Worm (Caenorhabditis elegans) whole organism, L4 larva: ENCODE results near the gene C02F5.10.

Source experiments
- D1046.2 ChIP-seq: fragments of 200-800 bp; sonication (Bioruptor generic); IDR thresholded peaks from 2 replicates; pipeline ENCODE4 v1.3.6; 2022; ENCODE audit warnings: missing genetic modification characterization, missing compliant biosample characterization
- F37D6.2 ChIP-seq: sonication (generic microtip); optimal IDR thresholded peaks from 2 replicates; lab custom pipeline; 2016; ENCODE audit warnings: mild to moderate bottlenecking, missing genetic modification characterization, missing compliant biosample characterization
- Y75B8A.6 ChIP-seq: fragments of 200-800 bp; sonication (Bioruptor generic); IDR thresholded peaks from 2 replicates; pipeline ENCODE4 v1.3.6; 2022; ENCODE audit warnings: missing genetic modification reagents, missing genetic modification characterization, missing compliant biosample characterization
- ZK337.2 ChIP-seq: fragments of 200-800 bp; sonication (Bioruptor generic); IDR thresholded peaks from 2 replicates; pipeline ENCODE4 v1.3.6; 2022; ENCODE audit warnings: missing genetic modification reagents, missing genetic modification characterization, missing compliant biosample characterization
- aha-1 ChIP-seq: fragments of 150-350 bp; peaks from one replicate; lab custom pipeline; 2014; ENCODE audit warnings: missing biosample characterization, missing genetic modification characterization
- ceh-20 ChIP-seq: fragments of 200-800 bp; sonication (Bioruptor generic); IDR thresholded peaks from 2 replicates; pipeline ENCODE4 v1.3.6; 2022; ENCODE audit warnings: missing genetic modification reagents, missing genetic modification characterization, missing compliant biosample characterization
- cey-2 ChIP-seq: sonication (generic microtip); optimal IDR thresholded peaks from 3 replicates; lab custom pipeline; 2017; ENCODE audit warnings: missing genetic modification characterization, mild to moderate bottlenecking, missing compliant biosample characterization, antibody characterized with exemption, borderline replicate concordance; ENCODE audit not compliant: insufficient read depth
- daf-8 ChIP-seq: fragments of 200-800 bp; sonication (Bioruptor generic); IDR thresholded peaks from 2 replicates; pipeline ENCODE4 v1.3.6; 2022; ENCODE audit warnings: missing genetic modification characterization, missing compliant biosample characterization
- dmd-8 ChIP-seq: fragments of 200-800 bp; sonication (Bioruptor generic); IDR thresholded peaks from 2 replicates; pipeline ENCODE4 v1.3.6; 2022; ENCODE audit warnings: missing genetic modification characterization, missing compliant biosample characterization
- duxl-1 ChIP-seq: sonication (generic microtip); optimal IDR thresholded peaks from 2 replicates; lab custom pipeline; 2016; ENCODE audit warnings: mild to moderate bottlenecking, missing genetic modification characterization, moderate library complexity, missing compliant biosample characterization; ENCODE audit not compliant: poor library complexity
- fkh-10 ChIP-seq: fragments of 150-350 bp; optimal IDR thresholded peaks from 2 replicates; lab custom pipeline; 2014; ENCODE audit warnings: missing biosample characterization, missing genetic modification reagents, missing genetic modification characterization
- hlh-11 ChIP-seq: fragments of 200-800 bp; sonication (Bioruptor generic); optimal IDR thresholded peaks from 2 replicates; lab custom pipeline; 2018; ENCODE audit warnings: mild to moderate bottlenecking, missing genetic modification characterization, missing compliant biosample characterization
- hlh-30 ChIP-seq: sonication (generic microtip); optimal IDR thresholded peaks from 2 replicates; lab custom pipeline; 2017; ENCODE audit warnings: antibody characterized with exemption, mild to moderate bottlenecking, missing genetic modification characterization, missing compliant biosample characterization; ENCODE audit not compliant: insufficient read depth
- hmg-1.1 ChIP-seq: fragments of 200-800 bp; sonication (Bioruptor generic); IDR thresholded peaks from 2 replicates; pipeline ENCODE4 v1.3.6; 2022; ENCODE audit warnings: missing genetic modification reagents, missing genetic modification characterization, missing compliant biosample characterization
- lin-1 ChIP-seq: fragments of 200-800 bp; sonication (Bioruptor generic); IDR thresholded peaks from 2 replicates; pipeline ENCODE4 v1.3.6; 2022; ENCODE audit warnings: missing genetic modification reagents, missing genetic modification characterization, missing compliant biosample characterization
- madf-5 ChIP-seq, 2 experiments: fragments of 200-800 bp; sonication (Bioruptor generic); IDR thresholded peaks; 2 replicates each; pipeline ENCODE4 v1.3.6; 2022; ENCODE audit warnings: missing compliant biosample characterization in 2 of 2, missing genetic modification characterization in 2 of 2
- madf-9 ChIP-seq: fragments of 200-800 bp; sonication (Bioruptor generic); conservative IDR thresholded peaks from 2 replicates; pipeline ENCODE4 v1.3.6; 2022; ENCODE audit warnings: missing genetic modification reagents, missing genetic modification characterization, missing compliant biosample characterization
- mep-1 ChIP-seq: fragments of 150-350 bp; sonication (generic microtip); optimal IDR thresholded peaks from 3 replicates; lab custom pipeline; 2014; ENCODE audit warnings: missing biosample characterization, missing genetic modification characterization
- mes-2 ChIP-seq: sonication (generic microtip); optimal IDR thresholded peaks from 2 replicates; lab custom pipeline; 2016; ENCODE audit warnings: missing genotype, mild to moderate bottlenecking, missing genetic modification characterization, missing compliant biosample characterization; ENCODE audit not compliant: poor library complexity, severe bottlenecking
- nhr-11 ChIP-seq: fragments of 150-350 bp; optimal IDR thresholded peaks from 2 replicates; lab custom pipeline; 2014; ENCODE audit warnings: missing biosample characterization, missing genetic modification characterization
- pqm-1 ChIP-seq: sonication (generic microtip); optimal IDR thresholded peaks from 2 replicates; lab custom pipeline; 2017; ENCODE audit warnings: missing biosample characterization, missing genetic modification characterization
- saeg-2 ChIP-seq: fragments of 200-800 bp; sonication (Bioruptor generic); IDR thresholded peaks from 2 replicates; pipeline ENCODE4 v1.3.6; 2022; ENCODE audit warnings: missing genetic modification reagents, missing genetic modification characterization, missing compliant biosample characterization
- set-16 ChIP-seq: fragments of 200-800 bp; sonication (Bioruptor generic); IDR thresholded peaks from 2 replicates; pipeline ENCODE4 v1.3.6; 2022; ENCODE audit warnings: missing genetic modification reagents, missing genetic modification characterization, missing compliant biosample characterization
- unc-62 ChIP-seq, 3 experiments: fragments of 150-350 bp in 1 of 3; sonication (generic microtip); optimal IDR thresholded peaks in 2 of 3; peaks in 1 of 3; 1 replicate in 1 of 3; 2 replicates in 2 of 3; lab custom pipeline; 2014 to 2017; ENCODE audit warnings: missing biosample characterization in 3 of 3, missing genetic modification characterization in 3 of 3, missing genetic modification reagents in 3 of 3, missing genotype in 1 of 3
- zag-1 ChIP-seq: fragments of 150-350 bp; optimal IDR thresholded peaks from 2 replicates; lab custom pipeline; 2014; ENCODE audit warnings: missing biosample characterization, missing genetic modification characterization
- zfp-3 ChIP-seq: fragments of 200-800 bp; sonication (Bioruptor generic); conservative IDR thresholded peaks from 2 replicates; pipeline ENCODE4 v1.3.6; 2022; ENCODE audit warnings: missing genetic modification reagents, missing genetic modification characterization, missing compliant biosample characterization
- ztf-7 ChIP-seq: fragments of 150-350 bp; optimal IDR thresholded peaks from 2 replicates; lab custom pipeline; 2014; ENCODE audit warnings: missing biosample characterization, missing genetic modification characterization

The C02F5.10 gene

DNA sequence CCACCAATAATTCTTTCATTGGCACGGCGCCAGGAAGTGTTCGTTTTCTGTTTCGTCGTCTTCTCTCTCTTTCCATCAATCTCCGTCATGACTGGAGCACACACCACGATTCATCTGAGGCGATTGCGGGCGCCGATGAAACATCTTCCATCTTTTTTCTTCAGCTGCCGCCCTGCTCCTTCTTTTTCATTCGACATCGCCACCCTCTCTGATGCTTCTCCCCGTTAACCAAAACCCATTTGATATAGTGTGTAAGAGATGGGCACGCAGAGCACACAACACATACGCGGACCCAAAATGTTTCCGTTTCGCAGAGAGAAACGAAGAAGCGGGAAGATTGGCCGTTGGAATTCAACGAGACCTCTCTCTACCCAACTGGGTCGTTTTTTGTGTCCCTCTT, 38.2 kb upstream of the C02F5.10 start:
- TF ChIP-seq lin-1 = no peak
- peak; percentile 37 for TF ChIP-seq mes-2 (tag; lab: Kevin White, UChicago)
- TF ChIP-seq aha-1 (tag; lab: Kevin White, UChicago) = peak; percentile 94
- TF ChIP-seq F37D6.2 (tag; lab: Kevin White, UChicago) = peak; percentile 10
- TF ChIP-seq mep-1 (tag; lab: Kevin White, UChicago) = peak; percentile 9
- TF ChIP-seq unc-62 (GFP tag; optimal IDR thresholded peaks at IDR 0.05 in 1 of 2; lab: Kevin White, UChicago) = peak in 1 of 2 experiments; percentile 86
- TF ChIP-seq unc-62 (tag; optimal IDR thresholded peaks at IDR 0.05; lab: Kevin White, UChicago) = no peak
- TF ChIP-seq hmg-1.1 (GFP tag; lab: Robert Waterston, UW) = peak; percentile 26; the same call in 1 of the 2 replicates
- no peak for TF ChIP-seq madf-5 (GFP tag; IDR thresholded peaks at IDR 0.05; lab: Robert Waterston, UW)
- TF ChIP-seq nhr-11 (tag; lab: Kevin White, UChicago) = peak; percentile 3
- TF ChIP-seq ceh-20 (GFP tag; lab: Robert Waterston, UW) = peak; percentile 55; the same call in 1 of the 2 replicates
- peak; percentile 3 for TF ChIP-seq hlh-30 (tag; lab: Kevin White, UChicago)
- peak; percentile 57 for TF ChIP-seq hlh-11 (tag; lab: Kevin White, UChicago)
- TF ChIP-seq dmd-8 (GFP tag; lab: Robert Waterston, UW) = no peak
- TF ChIP-seq, all 104 proteins: peak for 10

DNA sequence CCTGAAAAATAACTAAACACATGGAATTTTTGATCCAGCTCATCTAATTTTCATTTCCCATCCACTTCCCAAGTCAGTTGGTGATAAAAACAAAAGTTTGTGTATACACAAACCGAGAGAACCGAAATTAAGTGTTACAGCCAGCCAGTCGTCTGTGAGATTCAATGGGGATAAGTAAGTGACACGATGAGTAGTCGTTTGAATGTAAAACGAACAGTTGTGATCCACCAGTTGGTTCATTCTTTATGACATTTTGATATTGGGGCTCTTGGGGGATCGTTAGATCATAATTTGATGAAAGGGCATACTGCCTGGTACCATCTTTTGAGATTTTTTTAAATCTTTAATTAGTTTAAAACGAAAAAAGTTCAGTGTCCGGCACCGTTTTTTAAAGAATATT, 37.5 kb upstream of the C02F5.10 start:
- TF ChIP-seq duxl-1 (tag; lab: Kevin White, UChicago) = no peak
- TF ChIP-seq D1046.2 (GFP tag; lab: Robert Waterston, UW) = no peak
- no peak for TF ChIP-seq madf-5 (GFP tag; IDR thresholded peaks at IDR 0.05; lab: Robert Waterston, UW)
- TF ChIP-seq cey-2 (tag; lab: Kevin White, UChicago) = no peak
- TF ChIP-seq set-16 (GFP tag; lab: Robert Waterston, UW) = no peak

ce11 chrIII:8286003-8286402, 36.7 kb upstream of the C02F5.10 start:
- TF ChIP-seq fkh-10 (GFP tag; lab: Kevin White, UChicago) (peak; percentile 54), ZK337.2 (GFP tag; lab: Robert Waterston, UW) (no peak)

DNA sequence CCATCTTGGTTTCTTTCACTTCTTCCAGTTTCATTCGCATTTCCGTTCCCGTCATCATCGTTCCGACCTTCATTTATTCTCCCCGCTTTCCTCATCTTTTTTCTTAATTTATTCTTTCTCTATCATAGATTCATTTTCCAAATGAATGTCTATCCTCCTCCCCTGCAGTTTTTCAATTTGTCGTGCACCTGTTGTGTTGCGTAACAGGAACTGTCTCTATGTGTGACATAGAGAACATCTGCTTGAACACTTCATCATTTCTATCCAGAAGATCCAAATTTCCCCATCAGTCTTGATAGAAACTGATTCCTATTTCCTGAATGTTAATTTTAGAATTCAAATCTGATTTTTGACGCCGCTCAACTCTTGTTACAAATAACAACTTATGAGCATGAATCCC, 34.2 kb upstream of the C02F5.10 start:
- TF ChIP-seq ztf-7 (no peak), pqm-1 (tag; lab: Kevin White, UChicago) (no peak), fkh-10 (GFP tag; lab: Kevin White, UChicago) (no peak), zfp-3 (GFP tag; lab: Robert Waterston, UW) (no peak), daf-8 (GFP tag; lab: Robert Waterston, UW) (no peak)
- TF ChIP-seq, all 104 proteins: peak for 0

DNA sequence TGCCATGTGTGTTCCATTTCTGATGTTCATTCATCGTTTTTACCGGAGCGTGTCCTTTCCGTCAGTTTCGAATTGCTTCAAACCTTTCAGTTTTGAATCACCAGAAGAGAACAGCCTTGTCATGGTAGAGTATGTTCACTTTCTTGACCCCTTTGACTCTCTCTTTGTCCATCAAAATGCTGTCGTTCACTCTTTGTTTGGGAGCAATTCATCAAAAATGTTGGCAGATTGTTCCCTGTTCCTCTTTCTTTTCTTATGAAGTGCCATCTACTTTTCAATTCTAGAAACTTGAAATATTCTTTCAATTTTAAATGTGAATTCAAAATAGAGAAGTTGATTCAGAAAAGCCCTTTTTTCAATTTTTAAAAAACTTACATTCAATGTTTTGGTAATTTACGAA, 32.0 kb upstream of the C02F5.10 start:
- TF ChIP-seq unc-62 (GFP tag; optimal IDR thresholded peaks at IDR 0.05 in 1 of 2; lab: Kevin White, UChicago) (peak in 1 of 2 experiments; percentile 92), unc-62 (tag; optimal IDR thresholded peaks at IDR 0.05; lab: Kevin White, UChicago) (no peak), ztf-7 (no peak)

- TF ChIP-seq unc-62 (GFP tag; optimal IDR thresholded peaks at IDR 0.05 in 1 of 2; lab: Kevin White, UChicago) (peak in 1 of 2 experiments; percentile 94), unc-62 (tag; optimal IDR thresholded peaks at IDR 0.05; lab: Kevin White, UChicago) (no peak), aha-1 (tag; lab: Kevin White, UChicago) (peak; percentile 99), Y75B8A.6 (GFP tag; lab: Robert Waterston, UW) (no peak)
These were observed 31.1 kb upstream of the C02F5.10 start for ce11 chrIII:8280352-8280751.

DNA sequence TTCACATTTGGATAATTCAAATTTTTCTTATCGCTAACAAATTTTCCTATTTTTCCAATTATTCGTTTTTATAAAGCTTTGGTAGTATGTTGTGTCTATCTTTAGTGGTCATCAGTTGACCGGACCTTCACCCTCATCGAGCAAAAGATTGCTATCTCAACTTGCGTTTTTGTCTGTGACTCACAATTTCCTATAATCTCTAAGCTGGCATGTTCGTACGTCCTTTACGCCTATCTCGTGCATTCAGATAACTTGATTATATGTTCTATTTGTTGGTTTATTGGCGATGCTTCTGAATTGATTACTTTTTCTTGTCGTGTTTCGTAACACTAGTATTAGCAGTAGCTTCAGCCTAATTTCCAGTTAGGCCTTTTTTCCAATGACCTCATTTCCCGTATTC, 30.3 kb upstream of the C02F5.10 start:
- TF ChIP-seq zag-1 (no peak), saeg-2 (GFP tag; lab: Robert Waterston, UW) (no peak), madf-9 (GFP tag; lab: Robert Waterston, UW) (no peak)
- TF ChIP-seq, all 104 proteins: peak for 0
